Fruit fly (Drosophila melanogaster) whole organism, prepupa: ENCODE measurements around the gene brm.
A peak's percentile ranks its signal among the peaks of the same experiment; 100 is the strongest.

Source experiments
- Blimp-1 ChIP-seq: fragments of 200-800 bp; sonication (Bioruptor generic); optimal IDR thresholded peaks from 3 replicates; lab custom pipeline; 2017; ENCODE audit warnings: missing biosample characterization, missing genetic modification characterization, mild to moderate bottlenecking, moderate library complexity, missing genetic modification reagents
- CG10631 ChIP-seq: fragments of 200-800 bp; sonication (Bioruptor generic); optimal IDR thresholded peaks from 2 replicates; lab custom pipeline; 2016; ENCODE audit warnings: missing biosample characterization, missing genetic modification characterization
- CG10669 ChIP-seq: fragments of 200-800 bp; sonication (Bioruptor generic); optimal IDR thresholded peaks from 3 replicates; lab custom pipeline; 2018; ENCODE audit warnings: missing biosample characterization, mild to moderate bottlenecking, missing genetic modification characterization, moderate library complexity
- CG11294 ChIP-seq: fragments of 200-800 bp; sonication (Bioruptor generic); IDR thresholded peaks from 2 replicates; pipeline ENCODE4 v1.3.6; 2022; ENCODE audit warnings: missing biosample characterization, missing genetic modification characterization
- CG11762 ChIP-seq: fragments of 200-800 bp; sonication (Bioruptor generic); optimal IDR thresholded peaks from 3 replicates; lab custom pipeline; 2016; ENCODE audit warnings: missing biosample characterization, missing genetic modification characterization; ENCODE audit not compliant: insufficient read depth
- CG11902 ChIP-seq: fragments of 200-800 bp; sonication (Bioruptor generic); optimal IDR thresholded peaks from 3 replicates; lab custom pipeline; 2016; ENCODE audit warnings: missing biosample characterization, missing genetic modification characterization
- CG15336 ChIP-seq: fragments of 200-800 bp; sonication (Bioruptor generic); IDR thresholded peaks from 2 replicates; pipeline ENCODE4 v1.3.6; 2022; ENCODE audit warnings: missing biosample characterization, missing genetic modification characterization
- CG1621 ChIP-seq: fragments of 200-800 bp; sonication (Bioruptor generic); optimal IDR thresholded peaks from 3 replicates; lab custom pipeline; 2018; ENCODE audit warnings: missing biosample characterization, mild to moderate bottlenecking, missing genetic modification characterization
- CG31627 ChIP-seq: fragments of 200-800 bp; sonication (Bioruptor generic); optimal IDR thresholded peaks from 3 replicates; lab custom pipeline; 2016; ENCODE audit warnings: missing biosample characterization, missing genetic modification characterization
- CG32006 ChIP-seq: fragments of 200-800 bp; sonication (Bioruptor generic); optimal IDR thresholded peaks from 3 replicates; lab custom pipeline; 2017; ENCODE audit warnings: missing biosample characterization, mild to moderate bottlenecking, missing genetic modification characterization
- CG34406 ChIP-seq: fragments of 200-800 bp; sonication (Bioruptor generic); optimal IDR thresholded peaks from 3 replicates; lab custom pipeline; 2016; ENCODE audit warnings: missing biosample characterization, missing genetic modification characterization
- CG3919 ChIP-seq: fragments of 200-800 bp; sonication (Bioruptor generic); optimal IDR thresholded peaks from 3 replicates; lab custom pipeline; 2016; ENCODE audit warnings: missing biosample characterization, missing genetic modification characterization
- CG4318 ChIP-seq: fragments of 200-800 bp; sonication (Bioruptor generic); optimal IDR thresholded peaks from 3 replicates; lab custom pipeline; 2017; ENCODE audit warnings: missing biosample characterization, mild to moderate bottlenecking, missing genetic modification characterization
- CG6276 ChIP-seq: fragments of 200-800 bp; sonication (Bioruptor generic); optimal IDR thresholded peaks from 2 replicates; lab custom pipeline; 2017; ENCODE audit warnings: missing biosample characterization, mild to moderate bottlenecking, missing genetic modification characterization
- CG6792 ChIP-seq: fragments of 200-800 bp; sonication (Bioruptor generic); optimal IDR thresholded peaks from 3 replicates; lab custom pipeline; 2016; ENCODE audit warnings: missing biosample characterization, missing genetic modification characterization
- CG7368 ChIP-seq: fragments of 200-800 bp; sonication (Bioruptor generic); optimal IDR thresholded peaks from 3 replicates; lab custom pipeline; 2016; ENCODE audit warnings: missing biosample characterization, missing genetic modification characterization
- CG8119 ChIP-seq: fragments of 200-800 bp; sonication (Bioruptor generic); IDR thresholded peaks from 3 replicates; pipeline ENCODE4 v1.3.6; 2022; ENCODE audit warnings: missing biosample characterization, missing genetic modification characterization
- CG8319 ChIP-seq: fragments of 200-800 bp; sonication (Bioruptor generic); optimal IDR thresholded peaks from 3 replicates; lab custom pipeline; 2016; ENCODE audit warnings: missing biosample characterization, missing genetic modification characterization
- CG8632 ChIP-seq: fragments of 200-800 bp; sonication (Bioruptor generic); optimal IDR thresholded peaks from 3 replicates; lab custom pipeline; 2016; ENCODE audit warnings: missing biosample characterization, missing genetic modification characterization
- CG9139 ChIP-seq: fragments of 200-800 bp; sonication (Bioruptor generic); optimal IDR thresholded peaks from 3 replicates; lab custom pipeline; 2017; ENCODE audit warnings: missing biosample characterization, mild to moderate bottlenecking, missing genetic modification characterization
- Eip75B ChIP-seq: fragments of 200-800 bp; sonication (Bioruptor generic); optimal IDR thresholded peaks from 3 replicates; lab custom pipeline; 2016; ENCODE audit warnings: missing biosample characterization, missing genetic modification characterization
- Eip78C ChIP-seq: fragments of 200-800 bp; sonication (Bioruptor generic); peaks from one replicate; lab custom pipeline; 2016; ENCODE audit warnings: missing biosample characterization, missing genetic modification characterization
- Ets21C ChIP-seq: fragments of 200-800 bp; sonication (Bioruptor generic); optimal IDR thresholded peaks from 3 replicates; lab custom pipeline; 2016; ENCODE audit warnings: missing biosample characterization, missing genetic modification characterization
- Ets96B ChIP-seq: fragments of 200-800 bp; optimal IDR thresholded peaks from 2 replicates; lab custom pipeline; 2019; ENCODE audit warnings: missing biosample characterization, mild to moderate bottlenecking, missing genetic modification characterization, moderate library complexity
- Hr38 ChIP-seq: sonication (Bioruptor generic); optimal IDR thresholded peaks from 2 replicates; lab custom pipeline; 2016; ENCODE audit warnings: missing biosample characterization, missing genetic modification characterization
- Hr39 ChIP-seq: fragments of 200-800 bp; sonication (Bioruptor generic); optimal IDR thresholded peaks from 2 replicates; lab custom pipeline; 2016; ENCODE audit warnings: missing biosample characterization, missing genetic modification characterization
- Lpt ChIP-seq: fragments of 200-800 bp; sonication (Bioruptor generic); optimal IDR thresholded peaks from 3 replicates; lab custom pipeline; 2016; ENCODE audit warnings: missing biosample characterization, missing genetic modification characterization
- Met ChIP-seq: fragments of 200-800 bp; sonication (Bioruptor generic); optimal IDR thresholded peaks from 3 replicates; lab custom pipeline; 2016; ENCODE audit warnings: missing biosample characterization, missing genetic modification characterization
- OdsH ChIP-seq: fragments of 200-800 bp; sonication (Bioruptor generic); optimal IDR thresholded peaks from 3 replicates; lab custom pipeline; 2016; ENCODE audit warnings: missing biosample characterization, missing genetic modification characterization
- Sox102F ChIP-seq: fragments of 200-800 bp; sonication (Bioruptor generic); optimal IDR thresholded peaks from 2 replicates; lab custom pipeline; 2016; ENCODE audit warnings: missing biosample characterization, mild to moderate bottlenecking, missing genetic modification characterization
- Sox14 ChIP-seq: fragments of 200-800 bp; sonication (Bioruptor generic); optimal IDR thresholded peaks from 3 replicates; lab custom pipeline; 2016; ENCODE audit warnings: missing biosample characterization, missing genetic modification characterization
- Sox15 ChIP-seq: fragments of 200-800 bp; sonication (Bioruptor generic); optimal IDR thresholded peaks from 3 replicates; lab custom pipeline; 2016; ENCODE audit warnings: missing biosample characterization, missing genetic modification characterization
- cyc ChIP-seq: fragments of 200-800 bp; sonication (Bioruptor generic); optimal IDR thresholded peaks from 3 replicates; lab custom pipeline; 2016; ENCODE audit warnings: missing biosample characterization, missing genetic modification characterization
- dsx ChIP-seq: fragments of 200-800 bp; optimal IDR thresholded peaks from 3 replicates; lab custom pipeline; 2019; ENCODE audit warnings: missing biosample characterization, mild to moderate bottlenecking, missing genetic modification characterization, moderate library complexity; ENCODE audit not compliant: poor library complexity, severe bottlenecking
- eg ChIP-seq: fragments of 200-800 bp; sonication (Bioruptor generic); IDR thresholded peaks from 3 replicates; pipeline ENCODE4 v1.3.6; 2022; ENCODE audit warnings: missing biosample characterization, missing genetic modification characterization
- esn ChIP-seq: fragments of 200-800 bp; sonication (Bioruptor generic); optimal IDR thresholded peaks from 2 replicates; lab custom pipeline; 2016; ENCODE audit warnings: missing biosample characterization, mild to moderate bottlenecking, missing genetic modification characterization, moderate library complexity
- fd59A ChIP-seq: fragments of 200-800 bp; sonication (Bioruptor generic); optimal IDR thresholded peaks from 2 replicates; lab custom pipeline; 2017; ENCODE audit warnings: missing biosample characterization, mild to moderate bottlenecking, missing genetic modification characterization, missing genetic modification reagents
- fd85E ChIP-seq: fragments of 200-800 bp; sonication (Bioruptor generic); optimal IDR thresholded peaks from 3 replicates; lab custom pipeline; 2016; ENCODE audit warnings: missing biosample characterization, missing genetic modification characterization
- lz ChIP-seq: fragments of 200-800 bp; sonication (Bioruptor generic); optimal IDR thresholded peaks from 3 replicates; lab custom pipeline; 2016; ENCODE audit warnings: missing biosample characterization, missing genetic modification characterization
- net ChIP-seq: fragments of 200-800 bp; sonication (Bioruptor generic); optimal IDR thresholded peaks from 3 replicates; lab custom pipeline; 2016; ENCODE audit warnings: missing biosample characterization, missing genetic modification characterization
- pdm3 ChIP-seq: fragments of 200-800 bp; sonication (Bioruptor generic); optimal IDR thresholded peaks from 3 replicates; lab custom pipeline; 2016; ENCODE audit warnings: missing biosample characterization, missing genetic modification characterization
- spab ChIP-seq: fragments of 200-800 bp; sonication (Bioruptor generic); optimal IDR thresholded peaks from 2 replicates; lab custom pipeline; 2017; ENCODE audit warnings: missing biosample characterization, mild to moderate bottlenecking, missing genetic modification characterization, missing genetic modification reagents
- svp ChIP-seq: fragments of 200-800 bp; sonication (Bioruptor generic); peaks from one replicate; lab custom pipeline; 2016; ENCODE audit warnings: missing biosample characterization, missing genetic modification characterization
- topi ChIP-seq: fragments of 200-800 bp; sonication (Bioruptor generic); optimal IDR thresholded peaks from 3 replicates; lab custom pipeline; 2016; ENCODE audit warnings: missing biosample characterization, missing genetic modification characterization

Gene brm

dm6 chr3L:16026065-16026789, 43.6 kb upstream of the brm start (continued):
- TF ChIP-seq eg (GFP tag; lab: Robert Waterston, UW) (0 out of 3 replicates have a peak, but pooled peaks have one; percentile 30), CG8319 (GFP tag; lab: Kevin White, UChicago) (no peak), cyc (GFP tag; lab: Kevin White, UChicago) (no peak), net (peak; percentile 42), CG1621 (peak; percentile 32), CG8119 (GFP tag; lab: Robert Waterston, UW) (no peak), CG32006 (GFP tag; lab: Kevin White, UChicago) (peak; percentile 9), dsx (no peak), Sox102F (GFP tag; lab: Kevin White, UChicago) (no peak), Ets96B (tag; lab: Kevin White, UChicago) (no peak), CG11294 (GFP tag; lab: Robert Waterston, UW) (no peak), Hr39 (GFP tag; lab: Kevin White, UChicago) (no peak), Sox14 (peak; percentile 11), CG31627 (GFP tag; lab: Kevin White, UChicago) (no peak), CG34406 (peak; percentile 44), CG10669 (GFP tag; lab: Kevin White, UChicago) (peak; percentile 45), Hr38 (GFP tag; lab: Kevin White, UChicago) (no peak), pdm3 (GFP tag; lab: Kevin White, UChicago) (peak; percentile 27)

- TF ChIP-seq esn (GFP tag; lab: Kevin White, UChicago) (peak; percentile 13), svp (GFP tag; lab: Kevin White, UChicago) (peak; percentile 32), Eip75B (GFP tag; lab: Kevin White, UChicago) (no peak)
These were observed 42.5 kb upstream of the brm start for dm6 chr3L:16025020-16025680.

dm6 chr3L:16024276-16025019, 41.8 kb upstream of the brm start:
- TF ChIP-seq Eip78C (GFP tag; lab: Kevin White, UChicago) (peak; percentile 94), Ets96B (tag; lab: Kevin White, UChicago) (peak; percentile 60), CG32006 (GFP tag; lab: Kevin White, UChicago) (peak; percentile 72), CG3919 (GFP tag; lab: Kevin White, UChicago) (peak; percentile 57), CG11902 (GFP tag; lab: Kevin White, UChicago) (peak; percentile 31), svp (GFP tag; lab: Kevin White, UChicago) (peak; percentile 89), CG10669 (GFP tag; lab: Kevin White, UChicago) (peak; percentile 58), CG11762 (GFP tag; lab: Kevin White, UChicago) (peak; percentile 16), CG9139 (no peak), CG4318 (GFP tag; lab: Kevin White, UChicago) (peak; percentile 35), CG15336 (GFP tag; lab: Robert Waterston, UW) (no peak; the same call in none of the 2 replicates), Hr39 (GFP tag; lab: Kevin White, UChicago) (peak; percentile 66), dsx (peak; percentile 33), Ets21C (GFP tag; lab: Kevin White, UChicago) (peak; percentile 42), CG8632 (GFP tag; lab: Kevin White, UChicago) (peak; percentile 47), CG7368 (peak; percentile 17), Met (GFP tag; lab: Kevin White, UChicago) (peak; percentile 77), topi (peak; percentile 70), CG8119 (GFP tag; lab: Robert Waterston, UW) (peak; percentile 37; the same call in 2 of the 3 replicates), Lpt (GFP tag; lab: Kevin White, UChicago) (peak; percentile 24), CG10631 (peak; percentile 54), OdsH (peak; percentile 65), fd85E (no peak), CG6792 (peak; percentile 66), Blimp-1 (GFP tag; lab: Kevin White, UChicago) (peak; percentile 8), lz (GFP tag; lab: Kevin White, UChicago) (peak; percentile 74), Sox15 (GFP tag; lab: Kevin White, UChicago) (peak; percentile 41), CG11294 (GFP tag; lab: Robert Waterston, UW) (no peak), fd59A (peak; percentile 50), CG6276 (GFP tag; lab: Kevin White, UChicago) (peak; percentile 36), spab (peak; percentile 65)
